Worm (Caenorhabditis elegans) whole organism, L1 larva: Measurements from ENCODE around the gene nog-1.

Experiments
- C16A3.4 ChIP-seq: fragments of 150-350 bp; optimal IDR thresholded peaks from 2 replicates; lab custom pipeline; 2014; ENCODE audit warnings: missing biosample characterization, missing genetic modification characterization
- F16B12.6 ChIP-seq: fragments of 150-350 bp; optimal IDR thresholded peaks from 2 replicates; lab custom pipeline; 2014; ENCODE audit warnings: missing biosample characterization, missing genetic modification characterization
- Y116A8C.19 ChIP-seq: sonication (generic microtip); optimal IDR thresholded peaks from 2 replicates; lab custom pipeline; 2016; ENCODE audit warnings: missing compliant biosample characterization, missing genetic modification characterization, borderline replicate concordance
- aha-1 ChIP-seq: fragments of 150-350 bp; optimal IDR thresholded peaks from 2 replicates; lab custom pipeline; 2014; ENCODE audit warnings: missing biosample characterization, missing genetic modification characterization
- alr-1 ChIP-seq: fragments of 200-800 bp; sonication (Bioruptor generic); optimal IDR thresholded peaks from 2 replicates; lab custom pipeline; 2018; ENCODE audit warnings: borderline replicate concordance, mild to moderate bottlenecking, missing genetic modification characterization, missing compliant biosample characterization
- ama-1 ChIP-seq: fragments of 150-350 bp; optimal IDR thresholded peaks from 2 replicates; lab custom pipeline; 2014
- ceh-63 ChIP-seq: fragments of 200-800 bp; sonication (Bioruptor generic); optimal IDR thresholded peaks from 2 replicates; lab custom pipeline; 2018; ENCODE audit warnings: mild to moderate bottlenecking, missing genetic modification characterization, missing compliant biosample characterization
- ceh-8 ChIP-seq: fragments of 200-800 bp; sonication (Bioruptor generic); optimal IDR thresholded peaks from 2 replicates; lab custom pipeline; 2018; ENCODE audit warnings: mild to moderate bottlenecking, missing genetic modification characterization, moderate library complexity, missing compliant biosample characterization
- ceh-82 ChIP-seq, 3 experiments: fragments of 150-350 bp in 1 of 3; sonication (generic microtip) in 2 of 3; optimal IDR thresholded peaks; 2 replicates each; lab custom pipeline; 2014 to 2017; ENCODE audit warnings: missing biosample characterization in 3 of 3, missing genetic modification characterization in 3 of 3
- ceh-88 ChIP-seq: fragments of 200-800 bp; sonication (Bioruptor generic); IDR thresholded peaks from 2 replicates; pipeline ENCODE4 v1.3.6; 2022; ENCODE audit warnings: missing genetic modification characterization, missing compliant biosample characterization
- ces-1 ChIP-seq: fragments of 150-350 bp; optimal IDR thresholded peaks from 2 replicates; lab custom pipeline; 2014; ENCODE audit warnings: missing biosample characterization, missing genetic modification reagents, missing genetic modification characterization
- dpl-1 ChIP-seq, 3 experiments: fragments of 150-350 bp in 2 of 3; sonication (generic microtip) in 1 of 3; optimal IDR thresholded peaks; 2 replicates each; lab custom pipeline; 2014 to 2017; ENCODE audit warnings: missing biosample characterization in 3 of 3, missing genetic modification characterization in 3 of 3, missing genetic modification reagents in 3 of 3
- efl-1 ChIP-seq, 4 experiments: fragments of 150-350 bp; optimal IDR thresholded peaks in 3 of 4; peaks in 1 of 4; 1 replicate in 1 of 4; 2 replicates in 3 of 4; lab custom pipeline; 2014; ENCODE audit warnings: missing biosample characterization in 2 of 4, missing genetic modification characterization in 2 of 4, missing genetic modification reagents in 2 of 4
- efl-3 ChIP-seq: fragments of 200-800 bp; sonication (Bioruptor generic); optimal IDR thresholded peaks from 2 replicates; lab custom pipeline; 2018; ENCODE audit warnings: mild to moderate bottlenecking, missing genetic modification characterization, missing compliant biosample characterization
- egl-27 ChIP-seq, 2 experiments: fragments of 150-350 bp in 1 of 2; sonication (generic microtip); optimal IDR thresholded peaks; 3 replicates each; lab custom pipeline; 2017 to 2018; ENCODE audit warnings: missing biosample characterization in 2 of 2, missing genetic modification characterization in 2 of 2, missing genetic modification reagents in 2 of 2
- elt-3 ChIP-seq, 6 experiments: fragments of 150-350 bp in 1 of 6; sonication (generic microtip); optimal IDR thresholded peaks; 2 replicates each; lab custom pipeline; 2017 to 2018; ENCODE audit warnings: missing biosample characterization in 6 of 6, missing genetic modification characterization in 6 of 6, inconsistent platforms in 1 of 6
- ets-5 ChIP-seq: fragments of 200-800 bp; sonication (Bioruptor generic); IDR thresholded peaks from 2 replicates; pipeline ENCODE4 v1.3.6; 2022; ENCODE audit warnings: missing genetic modification characterization, missing compliant biosample characterization
- fkh-4 ChIP-seq: sonication (generic microtip); optimal IDR thresholded peaks from 2 replicates; lab custom pipeline; 2016; ENCODE audit warnings: missing compliant biosample characterization, missing genetic modification characterization, borderline replicate concordance
- hlh-4 ChIP-seq: sonication (generic microtip); optimal IDR thresholded peaks from 2 replicates; lab custom pipeline; 2016; ENCODE audit warnings: mild to moderate bottlenecking, missing genetic modification characterization, missing compliant biosample characterization
- isw-1 ChIP-seq: fragments of 200-800 bp; sonication (Bioruptor generic); IDR thresholded peaks from 2 replicates; pipeline ENCODE4 v1.3.6; 2022; ENCODE audit warnings: missing genetic modification characterization, missing compliant biosample characterization
- jun-1 ChIP-seq: fragments of 150-350 bp; optimal IDR thresholded peaks from 2 replicates; lab custom pipeline; 2014; ENCODE audit warnings: missing biosample characterization, missing genetic modification reagents, missing genetic modification characterization
- lin-14 ChIP-seq: fragments of 200-800 bp; sonication (Bioruptor generic); optimal IDR thresholded peaks from 2 replicates; lab custom pipeline; 2018; ENCODE audit warnings: mild to moderate bottlenecking, missing genetic modification characterization, moderate library complexity, missing compliant biosample characterization
- lin-35 ChIP-seq, 2 experiments: fragments of 150-350 bp; optimal IDR thresholded peaks; 2 replicates each; lab custom pipeline; 2014; ENCODE audit warnings: missing biosample characterization in 2 of 2, missing genetic modification characterization in 2 of 2, missing genetic modification reagents in 2 of 2
- lin-39 ChIP-seq: fragments of 150-350 bp; optimal IDR thresholded peaks from 2 replicates; lab custom pipeline; 2014; ENCODE audit warnings: missing biosample characterization, missing genetic modification reagents, missing genetic modification characterization
- lir-3 ChIP-seq: sonication (generic microtip); optimal IDR thresholded peaks from 2 replicates; lab custom pipeline; 2016; ENCODE audit warnings: mild to moderate bottlenecking, missing genetic modification characterization, moderate library complexity, missing compliant biosample characterization; ENCODE audit not compliant: poor library complexity
- mab-9 ChIP-seq: fragments of 200-800 bp; sonication (Bioruptor generic); IDR thresholded peaks from 2 replicates; pipeline ENCODE4 v1.3.6; 2022; ENCODE audit warnings: missing genetic modification reagents, missing genetic modification characterization, missing compliant biosample characterization
- mdl-1 ChIP-seq, 2 experiments: fragments of 150-350 bp; optimal IDR thresholded peaks; 2 replicates each; lab custom pipeline; 2014 to 2017; ENCODE audit warnings: missing biosample characterization in 2 of 2, missing genetic modification characterization in 2 of 2, inconsistent platforms in 1 of 2
- nhr-11 ChIP-seq: fragments of 150-350 bp; optimal IDR thresholded peaks from 2 replicates; lab custom pipeline; 2014; ENCODE audit warnings: missing biosample characterization, missing genetic modification characterization
- nhr-28 ChIP-seq: fragments of 150-350 bp; optimal IDR thresholded peaks from 2 replicates; lab custom pipeline; 2014; ENCODE audit warnings: missing biosample characterization, missing genetic modification characterization
- nhr-71 ChIP-seq: sonication (generic microtip); optimal IDR thresholded peaks from 2 replicates; lab custom pipeline; 2016; ENCODE audit warnings: mild to moderate bottlenecking, missing genetic modification characterization, moderate library complexity, missing compliant biosample characterization
- nhr-76 ChIP-seq: sonication (generic microtip); optimal IDR thresholded peaks from 2 replicates; lab custom pipeline; 2017; ENCODE audit warnings: missing biosample characterization, missing genetic modification characterization
- nhr-84 ChIP-seq: sonication (generic microtip); optimal IDR thresholded peaks from 2 replicates; lab custom pipeline; 2017; ENCODE audit warnings: missing biosample characterization, missing genetic modification characterization
- nhr-85 ChIP-seq: sonication (generic microtip); peaks from one replicate; lab custom pipeline; 2016; ENCODE audit warnings: missing genetic modification characterization, inconsistent platforms, missing compliant biosample characterization
- nhr-90 ChIP-seq: sonication (generic microtip); optimal IDR thresholded peaks from 2 replicates; lab custom pipeline; 2016; ENCODE audit warnings: mild to moderate bottlenecking, missing genetic modification characterization, missing compliant biosample characterization; ENCODE audit not compliant: poor library complexity
- pag-3 ChIP-seq: sonication (generic microtip); optimal IDR thresholded peaks from 2 replicates; lab custom pipeline; 2017; ENCODE audit warnings: missing genetic modification characterization, mild to moderate bottlenecking, missing compliant biosample characterization, antibody characterized with exemption, borderline replicate concordance; ENCODE audit not compliant: insufficient read depth
- pqm-1 ChIP-seq: sonication (generic microtip); optimal IDR thresholded peaks from 3 replicates; lab custom pipeline; 2017; ENCODE audit warnings: missing biosample characterization, missing genetic modification characterization
- rnt-1 ChIP-seq: sonication (generic microtip); optimal IDR thresholded peaks from 2 replicates; lab custom pipeline; 2016; ENCODE audit warnings: mild to moderate bottlenecking, missing genetic modification characterization, moderate library complexity, missing compliant biosample characterization
- snu-23 ChIP-seq: sonication (generic microtip); optimal IDR thresholded peaks from 2 replicates; lab custom pipeline; 2016; ENCODE audit warnings: missing genetic modification characterization, missing compliant biosample characterization
- sox-4 ChIP-seq: sonication (generic microtip); optimal IDR thresholded peaks from 2 replicates; lab custom pipeline; 2016; ENCODE audit warnings: missing genetic modification characterization, missing compliant biosample characterization
- sup-37 ChIP-seq: fragments of 200-800 bp; sonication (Bioruptor generic); optimal IDR thresholded peaks from 2 replicates; lab custom pipeline; 2018; ENCODE audit warnings: mild to moderate bottlenecking, missing genetic modification characterization, missing compliant biosample characterization
- swsn-7 ChIP-seq: sonication (generic microtip); optimal IDR thresholded peaks from 2 replicates; lab custom pipeline; 2016; ENCODE audit warnings: missing genetic modification characterization, missing compliant biosample characterization
- tbx-2 ChIP-seq: sonication (generic microtip); optimal IDR thresholded peaks from 2 replicates; lab custom pipeline; 2016; ENCODE audit warnings: missing genetic modification characterization, missing compliant biosample characterization
- tlp-1 ChIP-seq: fragments of 150-350 bp; optimal IDR thresholded peaks from 2 replicates; lab custom pipeline; 2014; ENCODE audit warnings: missing biosample characterization, missing genetic modification characterization
- unc-130 ChIP-seq: fragments of 150-350 bp; optimal IDR thresholded peaks from 2 replicates; lab custom pipeline; 2017; ENCODE audit warnings: missing biosample characterization, missing genetic modification characterization, inconsistent platforms
- unc-30 ChIP-seq: sonication (generic microtip); optimal IDR thresholded peaks from 2 replicates; lab custom pipeline; 2017; ENCODE audit warnings: missing biosample characterization, missing genetic modification characterization
- unc-62 ChIP-seq: fragments of 150-350 bp; optimal IDR thresholded peaks from 2 replicates; lab custom pipeline; 2014; ENCODE audit warnings: missing biosample characterization, missing genetic modification reagents, missing genetic modification characterization
- unc-86 ChIP-seq: sonication (generic microtip); optimal IDR thresholded peaks from 2 replicates; lab custom pipeline; 2016; ENCODE audit warnings: missing genetic modification characterization, missing compliant biosample characterization
- unc-98 ChIP-seq: fragments of 200-800 bp; sonication (Bioruptor generic); IDR thresholded peaks from 2 replicates; pipeline ENCODE4 v1.3.6; 2022; ENCODE audit warnings: missing genetic modification characterization, missing compliant biosample characterization
- vab-15 ChIP-seq: sonication (generic microtip); optimal IDR thresholded peaks from 2 replicates; lab custom pipeline; 2017; ENCODE audit warnings: missing genotype, mild to moderate bottlenecking, missing genetic modification characterization, missing compliant biosample characterization
- xbp-1 ChIP-seq: sonication (generic microtip); optimal IDR thresholded peaks from 2 replicates; lab custom pipeline; 2016; ENCODE audit warnings: missing genetic modification characterization, missing compliant biosample characterization
- ztf-4 ChIP-seq: fragments of 150-350 bp; optimal IDR thresholded peaks from 2 replicates; lab custom pipeline; 2014; ENCODE audit warnings: missing biosample characterization, missing genetic modification characterization

The nog-1 gene

ce11 chrIV:393409-393930 lies at the start of gene nog-1, which contains the start of gene T07A9.15:
Gene nog-1 (plus strand): TSS chrIV:393880.
Gene T07A9.15 (minus strand): TSS chrIV:393546.
- TF ChIP-seq dpl-1 (GFP tag; optimal IDR thresholded peaks at IDR 0.05; lab: Kevin White, UChicago) = peak; percentile 71 to 75 (median 73)
- TF ChIP-seq Y116A8C.19 = no peak
- TF ChIP-seq jun-1 (tag; lab: Kevin White, UChicago) = peak; percentile 45
- peak; percentile 82 for TF ChIP-seq unc-130 (tag; lab: Kevin White, UChicago)
- TF ChIP-seq elt-3 (tag; optimal IDR thresholded peaks at IDR 0.05; lab: Kevin White, UChicago) = peak in 2 of 6 experiments; percentile 22 to 48
- peak; percentile 67 for TF ChIP-seq xbp-1
- peak; percentile 73 to 78 for TF ChIP-seq efl-1 (optimal IDR thresholded peaks at IDR 0.05; lab: Kevin White, UChicago)
- peak; percentile 73 to 97 for TF ChIP-seq efl-1 (GFP tag; optimal IDR thresholded peaks at IDR 0.05 in 1 of 2; lab: Kevin White, UChicago)
- peak in 1 of 2 experiments; percentile 59 for TF ChIP-seq mdl-1 (tag; optimal IDR thresholded peaks at IDR 0.05; lab: Kevin White, UChicago)
- peak; percentile 56 for TF ChIP-seq isw-1
- peak; percentile 61 for TF ChIP-seq unc-86 (tag; lab: Kevin White, UChicago)
- TF ChIP-seq vab-15 (tag; lab: Kevin White, UChicago) = peak; percentile 49
- TF ChIP-seq tbx-2 = peak; percentile 71
- peak; percentile 29 for TF ChIP-seq lin-39 (tag; lab: Kevin White, UChicago)
- peak; percentile 72 for TF ChIP-seq swsn-7 (tag; lab: Kevin White, UChicago)
- no peak for TF ChIP-seq nhr-11 (tag; lab: Kevin White, UChicago)
- TF ChIP-seq alr-1 (tag; lab: Kevin White, UChicago) = no peak
- TF ChIP-seq nhr-76 (tag; lab: Kevin White, UChicago) = no peak
- no peak for TF ChIP-seq ceh-63 (GFP tag; lab: Kevin White, UChicago)
- peak; percentile 79 for TF ChIP-seq nhr-71
- peak; percentile 57 to 74 (median 71) for TF ChIP-seq ceh-82 (tag; optimal IDR thresholded peaks at IDR 0.05; lab: Kevin White, UChicago)
- peak; percentile 6 for TF ChIP-seq sox-4
- no peak for TF ChIP-seq unc-62 (GFP tag; lab: Kevin White, UChicago)
- TF ChIP-seq hlh-4 (tag; lab: Kevin White, UChicago) = no peak
- TF ChIP-seq ama-1 (lab: Kevin White, UChicago) = no peak
- peak; percentile 98 for TF ChIP-seq F16B12.6 (tag; lab: Kevin White, UChicago)
- peak; percentile 69 for TF ChIP-seq nhr-85 (tag; lab: Kevin White, UChicago)
- peak; percentile 18 for TF ChIP-seq lir-3 (tag; lab: Kevin White, UChicago)
- peak; percentile 73 for TF ChIP-seq rnt-1 (tag; lab: Kevin White, UChicago)
- peak; percentile 78 for TF ChIP-seq C16A3.4 (tag; lab: Kevin White, UChicago)
- no peak for TF ChIP-seq ces-1 (GFP tag; lab: Kevin White, UChicago)
- no peak for TF ChIP-seq pqm-1 (tag; lab: Kevin White, UChicago)
- no peak for TF ChIP-seq fkh-4 (tag; lab: Kevin White, UChicago)
- no peak for TF ChIP-seq nhr-28 (tag; lab: Kevin White, UChicago)
- TF ChIP-seq snu-23 (GFP tag; lab: Kevin White, UChicago) = peak; percentile 87
- TF ChIP-seq ceh-8 (GFP tag; lab: Kevin White, UChicago) = no peak
- TF ChIP-seq lin-35 (GFP tag; optimal IDR thresholded peaks at IDR 0.05; lab: Kevin White, UChicago) = peak; percentile 80 to 87
- TF ChIP-seq ceh-88 = no peak
- TF ChIP-seq aha-1 (tag; lab: Kevin White, UChicago) = no peak
- TF ChIP-seq nhr-90 = peak; percentile 68
- no peak for TF ChIP-seq sup-37 (GFP tag; lab: Kevin White, UChicago)
- no peak for TF ChIP-seq efl-3 (GFP tag; lab: Kevin White, UChicago)
- TF ChIP-seq ets-5 (GFP tag; lab: Robert Waterston, UW) = no peak
- TF ChIP-seq pag-3 (tag; lab: Kevin White, UChicago) = no peak
- TF ChIP-seq unc-98 (GFP tag; lab: Robert Waterston, UW) = no peak
- no peak for TF ChIP-seq unc-30 (tag; lab: Kevin White, UChicago)
- TF ChIP-seq lin-14 (GFP tag; lab: Kevin White, UChicago) = no peak
- TF ChIP-seq tlp-1 (tag; lab: Kevin White, UChicago) = no peak
- TF ChIP-seq mab-9 = no peak
- TF ChIP-seq egl-27 (tag; optimal IDR thresholded peaks at IDR 0.05; lab: Kevin White, UChicago) = no peak
- no peak for TF ChIP-seq nhr-84 (tag; lab: Kevin White, UChicago)
- TF ChIP-seq ztf-4 = peak; percentile 32
